Worm (Caenorhabditis elegans): ENCODE data around the gene C04G6.2.

Gene C04G6.2

ce11 chrII:5120612-5121011, 27.6 kb downstream of the C04G6.2 start:
- TF ChIP-seq lsy-2 (tag; optimal IDR thresholded peaks at IDR 0.05) (no peak), unc-62 (GFP tag; optimal IDR thresholded peaks at IDR 0.05) (peak; percentile 7), unc-55 (GFP tag; optimal IDR thresholded peaks at IDR 0.05) (no peak), dmd-4 (tag; optimal IDR thresholded peaks at IDR 0.05) (no peak)

ce11 chrII:5130081-5130480, 37.0 kb downstream of the C04G6.2 start, which contains the start of gene lgc-56:
Gene lgc-56, plus strand, starts transcription at chrII:5130381.
- TF ChIP-seq unc-62 (GFP tag; optimal IDR thresholded peaks at IDR 0.05) (no peak), nhr-23 (tag; optimal IDR thresholded peaks at IDR 0.05) (no peak), gmeb-1 (tag; optimal IDR thresholded peaks at IDR 0.05) (no peak), lin-13 (GFP tag; optimal IDR thresholded peaks at IDR 0.05) (no peak), dmd-4 (tag; optimal IDR thresholded peaks at IDR 0.05) (no peak), Y55F3AM.14 (GFP tag; optimal IDR thresholded peaks at IDR 0.05) (no peak), snpc-4 (tag; optimal IDR thresholded peaks at IDR 0.05) (no peak), R02D3.7 (tag; optimal IDR thresholded peaks at IDR 0.05) (no peak), sma-9 (GFP tag; optimal IDR thresholded peaks at IDR 0.05) (no peak), sma-9 (tag; optimal IDR thresholded peaks at IDR 0.05) (no peak)

- TF ChIP-seq aly-2 (tag; optimal IDR thresholded peaks at IDR 0.05): no peak
- no peak for TF ChIP-seq nhr-129 (tag; optimal IDR thresholded peaks at IDR 0.05)
- TF ChIP-seq blmp-1 (tag; optimal IDR thresholded peaks at IDR 0.05; ENCODE audit: insufficient read depth): no peak
- no peak for TF ChIP-seq nhr-237 (tag; optimal IDR thresholded peaks at IDR 0.05)
- TF ChIP-seq mdl-1 (tag; optimal IDR thresholded peaks at IDR 0.05): no peak
- no peak for TF ChIP-seq egl-27 (tag; optimal IDR thresholded peaks at IDR 0.05)
- no peak for TF ChIP-seq mab-5 (tag; optimal IDR thresholded peaks at IDR 0.05)
- no peak for TF ChIP-seq dmd-4 (tag; optimal IDR thresholded peaks at IDR 0.05)
- no peak for TF ChIP-seq alr-1 (tag; optimal IDR thresholded peaks at IDR 0.05)
- no peak for TF ChIP-seq unc-62 (GFP tag; optimal IDR thresholded peaks at IDR 0.05)
- TF ChIP-seq lin-11 (tag; optimal IDR thresholded peaks at IDR 0.05): no peak
- no peak for TF ChIP-seq fos-1 (tag; optimal IDR thresholded peaks at IDR 0.05)
- no peak for TF ChIP-seq elt-1 (tag; optimal IDR thresholded peaks at IDR 0.05)
- TF ChIP-seq F13H6.1 (tag; optimal IDR thresholded peaks at IDR 0.05): no peak
- no peak for TF ChIP-seq mbf-1 (tag; optimal IDR thresholded peaks at IDR 0.05)
These were observed 38.8 kb downstream of the C04G6.2 start for ce11 chrII:5131800-5132199.

DNA sequence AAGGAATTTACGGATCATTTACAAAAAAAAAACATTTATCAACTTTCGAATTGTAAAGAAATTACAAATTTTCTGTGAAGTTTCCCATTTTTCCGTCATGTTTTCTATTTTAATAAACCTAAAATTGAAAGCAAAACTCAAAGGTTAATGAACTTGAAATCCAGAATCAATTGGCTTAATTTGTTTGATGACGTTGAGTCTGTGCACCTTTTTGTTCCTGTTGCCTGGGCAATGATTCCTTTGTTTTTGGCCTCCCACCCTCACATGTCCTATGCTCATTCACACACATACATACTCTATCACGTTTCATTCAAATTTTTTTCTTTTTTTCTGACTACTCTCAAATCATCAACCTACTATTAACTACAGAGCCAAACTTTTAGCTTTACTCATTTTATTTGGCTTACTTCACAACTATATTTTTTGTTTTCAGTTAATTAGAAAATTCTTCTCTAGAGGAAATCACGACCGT, 43.3 kb downstream of the C04G6.2 start, which contains the start of gene F58A6.2:
Gene F58A6.2, plus strand, starts transcription at position 422 of the 472 bp plus-strand sequence.
- TF ChIP-seq mab-5 (tag; optimal IDR thresholded peaks at IDR 0.05) (no peak), gmeb-1 (tag; optimal IDR thresholded peaks at IDR 0.05) (no peak), crh-2 (tag; optimal IDR thresholded peaks at IDR 0.05) (no peak), nhr-6 (tag; optimal IDR thresholded peaks at IDR 0.05) (no peak), sma-3 (GFP tag; optimal IDR thresholded peaks at IDR 0.05) (no peak), nhr-77 (tag; optimal IDR thresholded peaks at IDR 0.05) (no peak), dmd-4 (tag; optimal IDR thresholded peaks at IDR 0.05) (no peak), nhr-25 (tag; optimal IDR thresholded peaks at IDR 0.05) (no peak), lin-11 (tag; optimal IDR thresholded peaks at IDR 0.05) (no peak), fos-1 (tag; optimal IDR thresholded peaks at IDR 0.05) (no peak), ztf-4 (tag; optimal IDR thresholded peaks at IDR 0.05) (no peak), mdl-1 (tag; optimal IDR thresholded peaks at IDR 0.05) (no peak), nhr-23 (tag; optimal IDR thresholded peaks at IDR 0.05) (no peak), ztf-1 (GFP tag; conservative IDR thresholded peaks at IDR 0.05) (no peak), blmp-1 (tag; optimal IDR thresholded peaks at IDR 0.05; ENCODE audit: insufficient read depth) (no peak), ztf-11 (tag; optimal IDR thresholded peaks at IDR 0.05) (no peak), aly-2 (tag; optimal IDR thresholded peaks at IDR 0.05) (no peak), R02D3.7 (tag; optimal IDR thresholded peaks at IDR 0.05) (no peak), nhr-129 (tag; optimal IDR thresholded peaks at IDR 0.05) (no peak), nhr-11 (tag; optimal IDR thresholded peaks at IDR 0.05) (no peak)

ce11 chrII:5141945-5142514, 49.0 kb downstream of the C04G6.2 start, which contains the start of gene nas-29:
Gene nas-29, minus strand, starts transcription at chrII:5142036.
- no peak for TF ChIP-seq ceh-82 (tag; optimal IDR thresholded peaks at IDR 0.05)
- no peak for TF ChIP-seq snpc-4 (tag; optimal IDR thresholded peaks at IDR 0.05)
- TF ChIP-seq Y55F3AM.14 (GFP tag; optimal IDR thresholded peaks at IDR 0.05): no peak
- no peak for TF ChIP-seq nhr-237 (tag; optimal IDR thresholded peaks at IDR 0.05)
- TF ChIP-seq unc-55 (GFP tag; optimal IDR thresholded peaks at IDR 0.05): no peak
- TF ChIP-seq alr-1 (tag; optimal IDR thresholded peaks at IDR 0.05): no peak
- TF ChIP-seq blmp-1 (tag; optimal IDR thresholded peaks at IDR 0.05; ENCODE audit: insufficient read depth): no peak
- TF ChIP-seq nhr-23 (tag; optimal IDR thresholded peaks at IDR 0.05): no peak
- TF ChIP-seq F13H6.1 (tag; optimal IDR thresholded peaks at IDR 0.05): peak; percentile 28
- TF ChIP-seq mbf-1 (tag; optimal IDR thresholded peaks at IDR 0.05): no peak
- no peak for TF ChIP-seq egl-27 (tag; optimal IDR thresholded peaks at IDR 0.05)
- peak in 1 of 2 experiments; percentile 6 for TF ChIP-seq mdl-1 (tag; optimal IDR thresholded peaks at IDR 0.05)
- TF ChIP-seq mab-5 (tag; optimal IDR thresholded peaks at IDR 0.05): no peak
- no peak for TF ChIP-seq elt-3 (tag; optimal IDR thresholded peaks at IDR 0.05)
- no peak for TF ChIP-seq nhr-129 (tag; optimal IDR thresholded peaks at IDR 0.05)
- TF ChIP-seq nhr-25 (tag; optimal IDR thresholded peaks at IDR 0.05): no peak
- TF ChIP-seq crh-2 (tag; optimal IDR thresholded peaks at IDR 0.05): peak; percentile 55
- TF ChIP-seq nhr-6 (tag; optimal IDR thresholded peaks at IDR 0.05): no peak
- TF ChIP-seq unc-39 (tag; optimal IDR thresholded peaks at IDR 0.05): no peak
- no peak for TF ChIP-seq lin-11 (tag; optimal IDR thresholded peaks at IDR 0.05)
- TF ChIP-seq ztf-4 (tag; optimal IDR thresholded peaks at IDR 0.05): no peak
- TF ChIP-seq sma-3 (GFP tag; optimal IDR thresholded peaks at IDR 0.05): peak; percentile 28
- no peak for TF ChIP-seq ama-1 (optimal IDR thresholded peaks at IDR 0.05)
- TF ChIP-seq zag-1 (tag; optimal IDR thresholded peaks at IDR 0.05): no peak
- no peak for TF ChIP-seq nhr-11 (tag; optimal IDR thresholded peaks at IDR 0.05)
- TF ChIP-seq sma-9 (GFP tag; optimal IDR thresholded peaks at IDR 0.05): peak; percentile 50
- TF ChIP-seq sma-9 (tag; optimal IDR thresholded peaks at IDR 0.05): no peak
- TF ChIP-seq nhr-21 (tag; optimal IDR thresholded peaks at IDR 0.05): peak; percentile 37
- no peak for TF ChIP-seq aly-2 (tag; optimal IDR thresholded peaks at IDR 0.05)
- TF ChIP-seq nhr-77 (tag; optimal IDR thresholded peaks at IDR 0.05): no peak
- no peak for TF ChIP-seq lin-13 (GFP tag; optimal IDR thresholded peaks at IDR 0.05)
